Worm (Caenorhabditis elegans) whole organism, L4 larva: ENCODE data around the gene cyn-16.

ENCODE experiments used
- D1046.2 ChIP-seq: fragments of 200-800 bp; sonication (Bioruptor generic); IDR thresholded peaks from 2 replicates; pipeline ENCODE4 v1.3.6; 2022; ENCODE audit warnings: missing genetic modification characterization, missing compliant biosample characterization
- F49E8.2 ChIP-seq: sonication (generic microtip); optimal IDR thresholded peaks from 2 replicates; lab custom pipeline; 2016; ENCODE audit warnings: missing compliant biosample characterization, mild to moderate bottlenecking, missing genetic modification characterization, borderline replicate concordance
- R02D3.7 ChIP-seq: fragments of 150-350 bp; sonication (generic microtip); optimal IDR thresholded peaks from 3 replicates; lab custom pipeline; 2014; ENCODE audit warnings: missing biosample characterization, missing genetic modification characterization
- T20F7.1 ChIP-seq: fragments of 200-800 bp; sonication (Bioruptor generic); optimal IDR thresholded peaks from 2 replicates; lab custom pipeline; 2018; ENCODE audit warnings: mild to moderate bottlenecking, missing genetic modification characterization, missing compliant biosample characterization
- T26A8.4 ChIP-seq: fragments of 200-800 bp; sonication (Bioruptor generic); IDR thresholded peaks from 2 replicates; pipeline ENCODE4 v1.3.6; 2022; ENCODE audit warnings: missing genetic modification characterization, missing compliant biosample characterization
- ZK337.2 ChIP-seq: fragments of 200-800 bp; sonication (Bioruptor generic); IDR thresholded peaks from 2 replicates; pipeline ENCODE4 v1.3.6; 2022; ENCODE audit warnings: missing genetic modification reagents, missing genetic modification characterization, missing compliant biosample characterization
- ZK546.5 ChIP-seq, 2 experiments: sonication (generic microtip); optimal IDR thresholded peaks; 2 replicates each; lab custom pipeline; 2017; ENCODE audit warnings: missing biosample characterization in 2 of 2, missing genetic modification characterization in 2 of 2
- aha-1 ChIP-seq: fragments of 150-350 bp; peaks from one replicate; lab custom pipeline; 2014; ENCODE audit warnings: missing biosample characterization, missing genetic modification characterization
- aly-2 ChIP-seq: sonication (generic microtip); optimal IDR thresholded peaks from 2 replicates; lab custom pipeline; 2018; ENCODE audit warnings: missing biosample characterization, missing genetic modification characterization
- ceh-20 ChIP-seq: fragments of 200-800 bp; sonication (Bioruptor generic); IDR thresholded peaks from 2 replicates; pipeline ENCODE4 v1.3.6; 2022; ENCODE audit warnings: missing genetic modification reagents, missing genetic modification characterization, missing compliant biosample characterization
- ceh-82 ChIP-seq: sonication (generic microtip); optimal IDR thresholded peaks from 2 replicates; lab custom pipeline; 2017; ENCODE audit warnings: missing biosample characterization, missing genetic modification characterization
- cey-2 ChIP-seq: sonication (generic microtip); optimal IDR thresholded peaks from 3 replicates; lab custom pipeline; 2017; ENCODE audit warnings: missing genetic modification characterization, mild to moderate bottlenecking, missing compliant biosample characterization, antibody characterized with exemption, borderline replicate concordance; ENCODE audit not compliant: insufficient read depth
- daf-12 ChIP-seq: fragments of 150-350 bp; optimal IDR thresholded peaks from 2 replicates; lab custom pipeline; 2014; ENCODE audit warnings: missing biosample characterization, missing genetic modification reagents, missing genetic modification characterization
- daf-19 ChIP-seq: fragments of 200-800 bp; sonication (Bioruptor generic); conservative IDR thresholded peaks from 2 replicates; pipeline ENCODE4 v1.3.6; 2022; ENCODE audit warnings: missing genetic modification characterization, missing compliant biosample characterization
- daf-8 ChIP-seq: fragments of 200-800 bp; sonication (Bioruptor generic); IDR thresholded peaks from 2 replicates; pipeline ENCODE4 v1.3.6; 2022; ENCODE audit warnings: missing genetic modification characterization, missing compliant biosample characterization
- dve-1 ChIP-seq: sonication (generic microtip); optimal IDR thresholded peaks from 2 replicates; lab custom pipeline; 2017; ENCODE audit warnings: antibody characterized with exemption, mild to moderate bottlenecking, missing genetic modification characterization, missing compliant biosample characterization; ENCODE audit not compliant: insufficient read depth
- egl-27 ChIP-seq: sonication (generic microtip); optimal IDR thresholded peaks from 3 replicates; lab custom pipeline; 2017; ENCODE audit warnings: missing biosample characterization, missing genetic modification reagents, missing genetic modification characterization
- egl-43 ChIP-seq: fragments of 200-800 bp; sonication (Bioruptor generic); IDR thresholded peaks from 2 replicates; pipeline ENCODE4 v1.3.6; 2022; ENCODE audit warnings: missing genetic modification reagents, missing genetic modification characterization, missing compliant biosample characterization
- fos-1 ChIP-seq: fragments of 150-350 bp; optimal IDR thresholded peaks from 2 replicates; lab custom pipeline; 2014; ENCODE audit warnings: missing biosample characterization, missing genetic modification characterization
- hif-1 ChIP-seq, 2 experiments: sonication (generic microtip); optimal IDR thresholded peaks; 2 replicates each; lab custom pipeline; 2016 to 2017; ENCODE audit warnings: missing compliant biosample characterization in 2 of 2, missing genetic modification characterization in 2 of 2, missing genetic modification reagents in 2 of 2, missing genotype in 2 of 2, mild to moderate bottlenecking in 1 of 2
- hlh-30 ChIP-seq: sonication (generic microtip); optimal IDR thresholded peaks from 2 replicates; lab custom pipeline; 2017; ENCODE audit warnings: antibody characterized with exemption, mild to moderate bottlenecking, missing genetic modification characterization, missing compliant biosample characterization; ENCODE audit not compliant: insufficient read depth
- hmg-1.1 ChIP-seq: fragments of 200-800 bp; sonication (Bioruptor generic); IDR thresholded peaks from 2 replicates; pipeline ENCODE4 v1.3.6; 2022; ENCODE audit warnings: missing genetic modification reagents, missing genetic modification characterization, missing compliant biosample characterization
- lin-1 ChIP-seq: fragments of 200-800 bp; sonication (Bioruptor generic); IDR thresholded peaks from 2 replicates; pipeline ENCODE4 v1.3.6; 2022; ENCODE audit warnings: missing genetic modification reagents, missing genetic modification characterization, missing compliant biosample characterization
- lin-13 ChIP-seq: fragments of 150-350 bp; optimal IDR thresholded peaks from 2 replicates; lab custom pipeline; 2014; ENCODE audit warnings: missing biosample characterization, missing genetic modification reagents, missing genetic modification characterization
- lin-38 ChIP-seq: fragments of 200-800 bp; sonication (Bioruptor generic); IDR thresholded peaks from 2 replicates; pipeline ENCODE4 v1.3.6; 2022; ENCODE audit warnings: missing genetic modification reagents, missing genetic modification characterization, missing compliant biosample characterization
- lsy-2 ChIP-seq, 2 experiments: fragments of 150-350 bp in 1 of 2; sonication (generic microtip) in 1 of 2; optimal IDR thresholded peaks; 2 replicates each; lab custom pipeline; 2014 to 2017; ENCODE audit warnings: missing biosample characterization in 2 of 2, missing genetic modification characterization in 2 of 2
- madf-9 ChIP-seq: fragments of 200-800 bp; sonication (Bioruptor generic); conservative IDR thresholded peaks from 2 replicates; pipeline ENCODE4 v1.3.6; 2022; ENCODE audit warnings: missing genetic modification reagents, missing genetic modification characterization, missing compliant biosample characterization
- mep-1 ChIP-seq: fragments of 150-350 bp; sonication (generic microtip); optimal IDR thresholded peaks from 3 replicates; lab custom pipeline; 2014; ENCODE audit warnings: missing biosample characterization, missing genetic modification characterization
- mxl-3 ChIP-seq: fragments of 200-800 bp; sonication (Bioruptor generic); optimal IDR thresholded peaks from 2 replicates; lab custom pipeline; 2018; ENCODE audit warnings: mild to moderate bottlenecking, missing genetic modification characterization, missing compliant biosample characterization
- nhr-11 ChIP-seq: fragments of 150-350 bp; optimal IDR thresholded peaks from 2 replicates; lab custom pipeline; 2014; ENCODE audit warnings: missing biosample characterization, missing genetic modification characterization
- nhr-111 ChIP-seq: fragments of 200-800 bp; sonication (Bioruptor generic); optimal IDR thresholded peaks from 2 replicates; lab custom pipeline; 2018; ENCODE audit warnings: mild to moderate bottlenecking, missing genetic modification characterization, missing compliant biosample characterization
- nhr-28 ChIP-seq: fragments of 150-350 bp; optimal IDR thresholded peaks from 2 replicates; lab custom pipeline; 2014; ENCODE audit warnings: missing biosample characterization, missing genetic modification characterization
- nhr-42 ChIP-seq: fragments of 200-800 bp; sonication (Bioruptor generic); IDR thresholded peaks from 2 replicates; pipeline ENCODE4 v1.3.6; 2022; ENCODE audit warnings: missing genetic modification characterization, missing compliant biosample characterization
- nhr-48 ChIP-seq: sonication (generic microtip); optimal IDR thresholded peaks from 2 replicates; lab custom pipeline; 2016; ENCODE audit warnings: mild to moderate bottlenecking, missing genetic modification characterization, missing compliant biosample characterization
- nhr-76 ChIP-seq: fragments of 150-350 bp; optimal IDR thresholded peaks from 2 replicates; lab custom pipeline; 2014; ENCODE audit warnings: missing biosample characterization, missing genetic modification characterization
- nhr-77 ChIP-seq: fragments of 150-350 bp; optimal IDR thresholded peaks from 2 replicates; lab custom pipeline; 2014; ENCODE audit warnings: missing biosample characterization, missing genetic modification characterization
- pha-4 ChIP-seq, 2 experiments: fragments of 150-350 bp in 1 of 2; fragments of 200-800 bp in 1 of 2; sonication (Bioruptor generic) in 1 of 2; IDR thresholded peaks in 1 of 2; optimal IDR thresholded peaks in 1 of 2; 2 replicates each; pipeline versions ENCODE4 v1.3.6 to Lab custom; 2014 to 2022; ENCODE audit warnings: missing genetic modification characterization in 2 of 2, missing genetic modification reagents in 2 of 2, missing biosample characterization in 1 of 2, missing compliant biosample characterization in 1 of 2
- php-3 ChIP-seq: fragments of 200-800 bp; sonication (Bioruptor generic); IDR thresholded peaks from 2 replicates; pipeline ENCODE4 v1.3.6; 2022; ENCODE audit warnings: missing genetic modification reagents, missing genetic modification characterization, missing compliant biosample characterization
- set-16 ChIP-seq: fragments of 200-800 bp; sonication (Bioruptor generic); IDR thresholded peaks from 2 replicates; pipeline ENCODE4 v1.3.6; 2022; ENCODE audit warnings: missing genetic modification reagents, missing genetic modification characterization, missing compliant biosample characterization
- skn-1 ChIP-seq: fragments of 150-350 bp; optimal IDR thresholded peaks from 2 replicates; lab custom pipeline; 2014; ENCODE audit warnings: missing biosample characterization, missing genetic modification characterization
- snpc-1.2 ChIP-seq: fragments of 200-800 bp; sonication (Bioruptor generic); IDR thresholded peaks from 2 replicates; pipeline ENCODE4 v1.3.6; 2022; ENCODE audit warnings: missing genetic modification reagents, missing genetic modification characterization, missing compliant biosample characterization
- snpc-4 ChIP-seq: fragments of 150-350 bp; optimal IDR thresholded peaks from 2 replicates; lab custom pipeline; 2014; ENCODE audit warnings: missing biosample characterization, missing genetic modification characterization
- spr-3 ChIP-seq: fragments of 200-800 bp; sonication (Bioruptor generic); optimal IDR thresholded peaks from 2 replicates; lab custom pipeline; 2018; ENCODE audit warnings: mild to moderate bottlenecking, missing genetic modification characterization, missing compliant biosample characterization
- tra-1 ChIP-seq: fragments of 200-800 bp; sonication (Bioruptor generic); IDR thresholded peaks from 2 replicates; pipeline ENCODE4 v1.3.6; 2022; ENCODE audit warnings: missing genetic modification reagents, missing genetic modification characterization, missing compliant biosample characterization
- unc-130 ChIP-seq: sonication (generic microtip); optimal IDR thresholded peaks from 2 replicates; lab custom pipeline; 2016; ENCODE audit warnings: missing genetic modification reagents, missing genetic modification characterization, missing compliant biosample characterization
- unc-62 ChIP-seq, 3 experiments: fragments of 150-350 bp in 1 of 3; sonication (generic microtip); optimal IDR thresholded peaks in 2 of 3; peaks in 1 of 3; 1 replicate in 1 of 3; 2 replicates in 2 of 3; lab custom pipeline; 2014 to 2017; ENCODE audit warnings: missing biosample characterization in 3 of 3, missing genetic modification characterization in 3 of 3, missing genetic modification reagents in 3 of 3, missing genotype in 1 of 3
- vab-7 ChIP-seq: fragments of 200-800 bp; sonication (Bioruptor generic); IDR thresholded peaks from 2 replicates; pipeline ENCODE4 v1.3.6; 2022; ENCODE audit warnings: missing genetic modification reagents, missing genetic modification characterization, missing compliant biosample characterization
- zag-1 ChIP-seq: fragments of 150-350 bp; optimal IDR thresholded peaks from 2 replicates; lab custom pipeline; 2014; ENCODE audit warnings: missing biosample characterization, missing genetic modification characterization
- zfp-3 ChIP-seq: fragments of 200-800 bp; sonication (Bioruptor generic); conservative IDR thresholded peaks from 2 replicates; pipeline ENCODE4 v1.3.6; 2022; ENCODE audit warnings: missing genetic modification reagents, missing genetic modification characterization, missing compliant biosample characterization
- zip-2 ChIP-seq: fragments of 150-350 bp; optimal IDR thresholded peaks from 2 replicates; lab custom pipeline; 2014; ENCODE audit warnings: missing biosample characterization, missing genetic modification characterization
- ztf-7 ChIP-seq: fragments of 150-350 bp; optimal IDR thresholded peaks from 2 replicates; lab custom pipeline; 2014; ENCODE audit warnings: missing biosample characterization, missing genetic modification characterization

Gene cyn-16

DNA sequence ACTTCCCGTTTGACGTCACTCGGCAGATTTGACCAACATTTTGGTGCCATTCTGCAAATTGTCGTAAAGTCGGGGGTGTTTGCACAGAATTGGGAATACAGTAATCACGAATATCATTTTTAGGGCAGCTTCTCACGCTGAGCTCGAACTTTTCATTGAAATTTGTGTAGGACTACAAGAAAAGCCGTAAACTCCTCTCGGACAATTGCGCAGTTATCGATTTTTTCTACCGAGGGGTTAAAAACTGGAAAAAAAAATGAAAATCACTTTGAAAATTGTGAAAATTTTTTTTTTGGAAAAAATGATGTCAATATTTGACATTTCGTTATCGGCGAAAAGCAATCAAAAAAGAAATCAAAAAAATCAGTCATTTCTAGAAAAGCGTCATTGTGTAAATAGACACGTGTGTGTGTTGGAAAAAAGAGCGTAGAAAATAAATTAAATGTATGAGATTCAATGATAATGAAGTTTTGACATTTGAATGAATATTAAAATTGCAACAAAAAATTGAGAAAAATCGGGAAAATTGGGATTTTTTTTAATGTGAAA is 8.8 kb downstream of the cyn-16 start, which contains the start of gene Y17G7B.8 (continued):
- no peak for TF ChIP-seq T20F7.1
- no peak for TF ChIP-seq lsy-2 (tag; optimal IDR thresholded peaks at IDR 0.05; lab: Kevin White, UChicago)
- no peak for TF ChIP-seq egl-27 (tag; lab: Kevin White, UChicago)
- TF ChIP-seq pha-4 (GFP tag; IDR thresholded peaks at IDR 0.05; lab: Robert Waterston, UW) = no peak
- TF ChIP-seq pha-4 (tag; optimal IDR thresholded peaks at IDR 0.05; lab: Kevin White, UChicago) = peak; percentile 74
- TF ChIP-seq daf-19 = no peak
- TF ChIP-seq dve-1 (tag; lab: Kevin White, UChicago) = peak; percentile 80
- no peak for TF ChIP-seq lin-1 (GFP tag; lab: Robert Waterston, UW)
- no peak for TF ChIP-seq nhr-76 (tag; lab: Kevin White, UChicago)
- no peak for TF ChIP-seq vab-7 (GFP tag; lab: Robert Waterston, UW)
- TF ChIP-seq snpc-4 (tag; lab: Kevin White, UChicago) = no peak
- no peak for TF ChIP-seq fos-1 (tag; lab: Kevin White, UChicago)
- TF ChIP-seq madf-9 (GFP tag; lab: Robert Waterston, UW) = no peak
- TF ChIP-seq nhr-77 (tag; lab: Kevin White, UChicago) = no peak
- peak; percentile 8 for TF ChIP-seq mep-1
- no peak for TF ChIP-seq ceh-20 (GFP tag; lab: Robert Waterston, UW)
- no peak for TF ChIP-seq skn-1 (tag; lab: Kevin White, UChicago)
- no peak for TF ChIP-seq ZK337.2 (GFP tag; lab: Robert Waterston, UW)
- no peak for TF ChIP-seq zag-1 (tag; lab: Kevin White, UChicago)
- TF ChIP-seq R02D3.7 = no peak
- peak in 1 of 2 experiments; percentile 21 for TF ChIP-seq hif-1 (tag; optimal IDR thresholded peaks at IDR 0.05; lab: Kevin White, UChicago)
- no peak for TF ChIP-seq nhr-111
- no peak for TF ChIP-seq ZK546.5 (tag; optimal IDR thresholded peaks at IDR 0.05; lab: Kevin White, UChicago)
- TF ChIP-seq aly-2 (tag; lab: Kevin White, UChicago) = no peak
- TF ChIP-seq egl-43 (GFP tag; lab: Robert Waterston, UW) = no peak
- TF ChIP-seq nhr-11 (tag; lab: Kevin White, UChicago) = no peak
- TF ChIP-seq spr-3 (GFP tag; lab: Kevin White, UChicago) = no peak
- TF ChIP-seq set-16 (GFP tag; lab: Robert Waterston, UW) = no peak
- TF ChIP-seq php-3 (GFP tag; lab: Robert Waterston, UW) = peak; percentile 91
- no peak for TF ChIP-seq snpc-1.2 (GFP tag; lab: Robert Waterston, UW)
- no peak for TF ChIP-seq ztf-7
- TF ChIP-seq cey-2 (tag; lab: Kevin White, UChicago) = no peak
- TF ChIP-seq nhr-28 (tag; lab: Kevin White, UChicago) = peak; percentile 61
- TF ChIP-seq unc-130 (GFP tag; lab: Kevin White, UChicago) = no peak
- no peak for TF ChIP-seq T26A8.4 (GFP tag; lab: Robert Waterston, UW)
- no peak for TF ChIP-seq mxl-3 (GFP tag; lab: Kevin White, UChicago)
- no peak for TF ChIP-seq lin-38 (GFP tag; lab: Robert Waterston, UW)
- TF ChIP-seq unc-62 (GFP tag; optimal IDR thresholded peaks at IDR 0.05 in 1 of 2; lab: Kevin White, UChicago) = peak in 1 of 2 experiments; percentile 1
- TF ChIP-seq unc-62 (tag; optimal IDR thresholded peaks at IDR 0.05; lab: Kevin White, UChicago) = no peak
- TF ChIP-seq ceh-82 (tag; lab: Kevin White, UChicago) = no peak
- no peak for TF ChIP-seq zip-2 (tag; lab: Kevin White, UChicago)
- no peak for TF ChIP-seq daf-8 (GFP tag; lab: Robert Waterston, UW)
- no peak for TF ChIP-seq zfp-3 (GFP tag; lab: Robert Waterston, UW)
- no peak for TF ChIP-seq D1046.2 (GFP tag; lab: Robert Waterston, UW)
- peak; percentile 69 for TF ChIP-seq aha-1
- TF ChIP-seq daf-12 (tag; lab: Kevin White, UChicago) = no peak
- TF ChIP-seq lin-13 (GFP tag; lab: Kevin White, UChicago) = no peak
- TF ChIP-seq F49E8.2 (tag; lab: Kevin White, UChicago) = no peak
- TF ChIP-seq hmg-1.1 (GFP tag; lab: Robert Waterston, UW) = no peak
- TF ChIP-seq nhr-48 = no peak
- TF ChIP-seq hlh-30 (tag; lab: Kevin White, UChicago) = peak; percentile 42
- TF ChIP-seq nhr-42 (GFP tag; lab: Robert Waterston, UW) = no peak
- TF ChIP-seq tra-1 (GFP tag; lab: Robert Waterston, UW) = no peak
